Worm (Caenorhabditis elegans): ENCODE data around the gene F11G11.5.

The F11G11.5 gene

DNA sequence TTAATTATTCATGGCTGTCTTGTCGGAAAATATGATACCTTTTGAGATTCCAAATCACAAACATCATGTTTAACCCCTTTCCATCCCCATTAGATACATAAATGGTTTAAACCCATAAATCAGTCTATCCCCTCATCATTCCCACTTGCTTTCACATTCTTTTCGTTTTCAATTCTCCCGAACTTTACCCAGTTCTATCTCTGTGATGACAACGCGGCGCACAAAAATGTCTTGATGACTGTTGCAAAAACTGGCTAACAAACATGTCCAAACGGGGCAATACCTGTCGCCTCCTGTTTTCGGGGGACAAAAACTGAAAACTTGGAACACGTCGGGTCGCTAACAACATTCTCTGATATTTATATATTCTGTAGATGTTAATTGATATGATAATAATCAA lies 8.3 kb downstream of the F11G11.5 start:
- no peak for TF ChIP-seq nhr-11 (tag; optimal IDR thresholded peaks at IDR 0.05)
- TF ChIP-seq F16B12.6 (tag; optimal IDR thresholded peaks at IDR 0.05): no peak
- TF ChIP-seq tlp-1 (tag; optimal IDR thresholded peaks at IDR 0.05): no peak
- TF ChIP-seq ama-1 (optimal IDR thresholded peaks at IDR 0.05): peak; percentile 63
- TF ChIP-seq blmp-1 (tag; optimal IDR thresholded peaks at IDR 0.05): peak; percentile 93
- no peak for TF ChIP-seq C34B4.2 (tag; optimal IDR thresholded peaks at IDR 0.05)
- no peak for TF ChIP-seq Y116A8C.19 (tag; optimal IDR thresholded peaks at IDR 0.05; ENCODE audit: borderline replicate concordance)
- no peak for TF ChIP-seq C04F5.9 (tag; optimal IDR thresholded peaks at IDR 0.05)
- no peak for TF ChIP-seq alr-1 (tag; optimal IDR thresholded peaks at IDR 0.05; ENCODE audit: borderline replicate concordance)
- TF ChIP-seq nhr-84 (tag; optimal IDR thresholded peaks at IDR 0.05): no peak
- TF ChIP-seq fkh-4 (tag; optimal IDR thresholded peaks at IDR 0.05; ENCODE audit: borderline replicate concordance): no peak
- no peak for TF ChIP-seq nhr-19 (GFP tag; conservative IDR thresholded peaks at IDR 0.05)
- no peak for TF ChIP-seq sptf-1 (tag; optimal IDR thresholded peaks at IDR 0.05)
- TF ChIP-seq jun-1 (tag; optimal IDR thresholded peaks at IDR 0.05): peak; percentile 40
- TF ChIP-seq nhr-90 (tag; optimal IDR thresholded peaks at IDR 0.05; ENCODE audit: poor library complexity): no peak
- TF ChIP-seq sup-37 (GFP tag; optimal IDR thresholded peaks at IDR 0.05): no peak
- TF ChIP-seq ceh-8 (GFP tag; optimal IDR thresholded peaks at IDR 0.05): no peak
- peak; percentile 59 for TF ChIP-seq ztf-4 (tag; optimal IDR thresholded peaks at IDR 0.05)
- no peak for TF ChIP-seq mef-2 (tag; optimal IDR thresholded peaks at IDR 0.05)
- TF ChIP-seq zag-1 (tag; optimal IDR thresholded peaks at IDR 0.05): no peak
- no peak for TF ChIP-seq skn-1 (tag; optimal IDR thresholded peaks at IDR 0.05)
- no peak for TF ChIP-seq ceh-88 (GFP tag; IDR thresholded peaks at IDR 0.05)

- TF ChIP-seq dsc-1 (tag; optimal IDR thresholded peaks at IDR 0.05) (no peak), efl-1 (optimal IDR thresholded peaks at IDR 0.05) (no peak), efl-1 (GFP tag; optimal IDR thresholded peaks at IDR 0.05 in 1 of 2) (peak in 1 of 2 experiments; percentile 21)
These were observed 9.8 kb downstream of the F11G11.5 start, which contains the start of gene col-17 for ce11 chrII:4867476-4867875. Gene col-17 (minus strand): TSS chrII:4867576.

DNA sequence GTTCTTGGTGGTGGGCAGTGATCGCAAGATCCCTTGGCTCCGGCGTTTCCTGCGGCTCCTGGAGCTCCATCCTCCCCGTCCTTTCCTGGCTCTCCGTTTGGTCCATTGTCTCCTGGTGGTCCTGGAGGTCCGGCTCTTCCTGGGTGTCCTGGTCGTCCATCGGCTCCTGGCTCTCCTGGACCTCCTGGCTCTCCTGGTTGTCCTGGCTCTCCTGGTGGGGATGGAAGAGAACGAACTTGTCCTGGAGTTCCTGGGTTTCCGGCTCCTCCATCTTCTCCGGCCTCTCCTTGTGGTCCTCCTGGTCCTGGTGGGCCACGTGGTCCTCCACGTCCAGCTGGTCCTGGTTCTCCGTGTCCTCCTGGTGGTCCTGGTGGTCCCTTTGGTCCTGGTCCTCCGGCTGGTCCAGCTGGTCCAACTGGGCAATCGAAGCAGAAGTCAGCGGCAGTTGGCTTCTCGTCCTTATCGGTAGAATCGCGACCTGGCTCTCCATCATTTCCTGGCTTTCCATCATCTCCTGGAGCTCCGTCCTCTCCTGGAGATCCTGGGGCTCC lies 12.1 kb downstream of the F11G11.5 start:
- TF ChIP-seq mep-1 (tag; optimal IDR thresholded peaks at IDR 0.05) (no peak), ceh-8 (GFP tag; optimal IDR thresholded peaks at IDR 0.05) (peak; percentile 15), jun-1 (tag; optimal IDR thresholded peaks at IDR 0.05) (no peak)

- TF ChIP-seq nhr-47 (tag; optimal IDR thresholded peaks at IDR 0.05) (no peak), efl-1 (optimal IDR thresholded peaks at IDR 0.05) (no peak), efl-1 (GFP tag; optimal IDR thresholded peaks at IDR 0.05 in 1 of 2) (peak in 1 of 2 experiments; percentile 65)
These were observed 13.0 kb downstream of the F11G11.5 start, which contains the start of gene col-20 for ce11 chrII:4870691-4871090. Gene col-20 (minus strand): TSS chrII:4870791.

- TF ChIP-seq blmp-1 (tag; optimal IDR thresholded peaks at IDR 0.05) (peak; percentile 67), sox-4 (tag; optimal IDR thresholded peaks at IDR 0.05) (no peak), skn-1 (tag; optimal IDR thresholded peaks at IDR 0.05) (no peak)
These were observed 14.1 kb downstream of the F11G11.5 start for ce11 chrII:4871834-4872233.

DNA sequence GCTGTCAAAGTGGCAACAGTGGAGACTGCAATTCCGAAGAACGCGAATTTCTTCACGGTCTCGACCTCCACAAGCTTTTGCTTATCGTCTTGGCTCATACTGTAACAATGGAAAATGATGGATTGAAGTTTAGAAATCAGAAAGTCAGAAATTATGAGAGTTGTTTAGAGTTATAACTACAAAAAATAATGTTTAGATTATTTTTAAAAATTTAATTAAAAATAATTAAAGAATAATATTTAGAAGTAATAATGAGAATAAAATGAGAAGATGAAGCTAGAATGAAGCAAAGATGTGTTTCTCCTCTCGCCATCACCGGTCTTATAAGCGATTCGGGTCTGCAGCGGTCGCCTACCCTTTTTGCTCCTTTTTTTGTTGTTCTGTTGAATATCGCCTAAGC lies 15.3 kb downstream of the F11G11.5 start, which contains the start of gene col-73:
Gene col-73 (minus strand): TSS at position 101 of the 400 bp plus-strand sequence.
- TF ChIP-seq aly-2 (tag; optimal IDR thresholded peaks at IDR 0.05): no peak
- TF ChIP-seq lin-15B (tag; optimal IDR thresholded peaks at IDR 0.05): no peak
- TF ChIP-seq fkh-8 (tag; optimal IDR thresholded peaks at IDR 0.05): no peak
- no peak for TF ChIP-seq ceh-90 (tag; optimal IDR thresholded peaks at IDR 0.05)
- TF ChIP-seq blmp-1 (tag; optimal IDR thresholded peaks at IDR 0.05): no peak
